Fruit fly (Drosophila melanogaster) whole organism, adult: Measurements from ENCODE around the gene CG33669.
A peak's percentile ranks its signal among the peaks of the same experiment; 100 is the strongest.
"Not testable (repeated sequence)": the region's sequence is repeated elsewhere in the genome, so short reads cannot be mapped to it uniquely, and the experiment has no call there.

Experiments used
- CG11617 ChIP-seq: fragments of 200-800 bp; sonication (Bioruptor generic); optimal IDR thresholded peaks from 2 replicates; lab custom pipeline; 2017; ENCODE audit warnings: mild to moderate bottlenecking, missing biosample characterization, missing genetic modification reagents, missing genetic modification characterization
- CG12768 ChIP-seq: fragments of 200-800 bp; sonication (Bioruptor generic); optimal IDR thresholded peaks from 2 replicates; lab custom pipeline; 2017; ENCODE audit warnings: missing biosample characterization, missing genetic modification characterization, mild to moderate bottlenecking, moderate library complexity, missing genetic modification reagents
- CG14711 ChIP-seq: fragments of 200-800 bp; sonication (Bioruptor generic); optimal IDR thresholded peaks from 2 replicates; lab custom pipeline; 2018; ENCODE audit warnings: missing biosample characterization, mild to moderate bottlenecking, missing genetic modification characterization, moderate library complexity
- CG1620 ChIP-seq: fragments of 200-800 bp; sonication (Bioruptor generic); optimal IDR thresholded peaks from 2 replicates; lab custom pipeline; 2016; ENCODE audit warnings: missing biosample characterization, missing genetic modification characterization
- CG33017 ChIP-seq: fragments of 200-800 bp; sonication (Bioruptor generic); optimal IDR thresholded peaks from 2 replicates; lab custom pipeline; 2018; ENCODE audit warnings: missing biosample characterization, mild to moderate bottlenecking, missing genetic modification characterization, moderate library complexity
- CG5204 ChIP-seq: fragments of 200-800 bp; sonication (Bioruptor generic); optimal IDR thresholded peaks from 2 replicates; lab custom pipeline; 2016; ENCODE audit warnings: missing biosample characterization, missing genetic modification characterization
- CG7045 ChIP-seq: fragments of 200-800 bp; sonication (Bioruptor generic); optimal IDR thresholded peaks from 2 replicates; lab custom pipeline; 2017; ENCODE audit warnings: missing biosample characterization, mild to moderate bottlenecking, missing genetic modification characterization
- CG7101 ChIP-seq: fragments of 200-800 bp; sonication (Bioruptor generic); optimal IDR thresholded peaks from 2 replicates; lab custom pipeline; 2018; ENCODE audit warnings: missing biosample characterization, mild to moderate bottlenecking, missing genetic modification characterization, moderate library complexity
- Clk ChIP-seq: fragments of 200-800 bp; sonication (Bioruptor generic); optimal IDR thresholded peaks from 2 replicates; lab custom pipeline; 2017; ENCODE audit warnings: missing biosample characterization, missing genetic modification characterization
- Crg-1 ChIP-seq: fragments of 200-800 bp; sonication (Bioruptor generic); optimal IDR thresholded peaks from 2 replicates; lab custom pipeline; 2016; ENCODE audit warnings: missing biosample characterization, missing genetic modification characterization
- Hr96 ChIP-seq: fragments of 200-800 bp; sonication (Bioruptor generic); optimal IDR thresholded peaks from 2 replicates; lab custom pipeline; 2016; ENCODE audit warnings: missing biosample characterization, missing genetic modification characterization
- Mnt ChIP-seq: fragments of 200-800 bp; sonication (Bioruptor generic); optimal IDR thresholded peaks from 2 replicates; lab custom pipeline; 2016; ENCODE audit warnings: missing biosample characterization, mild to moderate bottlenecking, missing genetic modification characterization
- bab1 ChIP-seq: fragments of 200-800 bp; sonication (Bioruptor generic); optimal IDR thresholded peaks from 3 replicates; lab custom pipeline; 2019; ENCODE audit warnings: missing biosample characterization, mild to moderate bottlenecking, missing genetic modification characterization, moderate library complexity
- cic ChIP-seq: fragments of 200-800 bp; sonication (Bioruptor generic); optimal IDR thresholded peaks from 2 replicates; lab custom pipeline; 2017; ENCODE audit warnings: missing biosample characterization, mild to moderate bottlenecking, missing genetic modification characterization, moderate library complexity
- cnc ChIP-seq, 2 experiments: fragments of >200 bp; optimal IDR thresholded peaks; 2 replicates each; lab custom pipeline; 2017
- kay ChIP-seq: fragments of 200-800 bp; sonication (Bioruptor generic); peaks from one replicate; lab custom pipeline; 2016; ENCODE audit warnings: missing biosample characterization, missing genetic modification characterization, borderline replicate concordance
- ovo ChIP-seq: fragments of 200-800 bp; sonication (Bioruptor generic); optimal IDR thresholded peaks from 2 replicates; lab custom pipeline; 2016; ENCODE audit warnings: missing biosample characterization, missing genetic modification characterization
- pad ChIP-seq: fragments of 200-800 bp; sonication (Bioruptor generic); optimal IDR thresholded peaks from 3 replicates; lab custom pipeline; 2017; ENCODE audit warnings: missing biosample characterization, missing genetic modification characterization, mild to moderate bottlenecking, moderate library complexity, missing genetic modification reagents
- tj ChIP-seq: fragments of 200-800 bp; sonication (Bioruptor generic); optimal IDR thresholded peaks from 3 replicates; lab custom pipeline; 2017; ENCODE audit warnings: missing biosample characterization, mild to moderate bottlenecking, missing genetic modification characterization, moderate library complexity
- toe ChIP-seq: fragments of 200-800 bp; sonication (Bioruptor generic); optimal IDR thresholded peaks from 2 replicates; lab custom pipeline; 2016; ENCODE audit warnings: missing biosample characterization, missing genetic modification characterization

CG33669 gene

dm6 chrX:6400000-6400399, at the start of gene CG33669:
Gene CG33669 (minus strand): TSS chrX:6400100.
- not testable (repeated sequence) for TF ChIP-seq CG33017 (tag; lab: Kevin White, UChicago); cic (GFP tag; lab: Kevin White, UChicago); toe

DNA sequence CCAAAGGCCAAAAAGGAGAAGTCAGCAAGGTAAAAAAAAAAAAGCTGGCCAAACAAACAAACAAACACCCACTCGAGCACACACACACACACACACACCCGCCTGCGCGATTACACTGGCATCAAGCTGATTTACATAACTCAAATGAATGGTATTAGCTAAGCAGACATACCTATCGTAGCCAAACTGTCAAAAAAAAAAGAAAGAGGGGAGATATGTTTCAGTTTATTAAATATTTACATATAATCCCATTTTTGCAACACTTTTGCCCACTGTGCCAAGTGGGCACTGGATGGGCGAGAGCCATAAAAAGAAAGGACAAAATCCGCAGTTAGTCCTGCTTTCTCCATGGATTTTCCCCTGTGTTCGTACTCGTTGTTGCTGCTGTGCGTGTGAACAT, 39.6 kb upstream of the CG33669 start:
- TF ChIP-seq CG7101 (tag; lab: Kevin White, UChicago) (no peak), toe (no peak), CG5204 (GFP tag; lab: Kevin White, UChicago) (no peak), cic (GFP tag; lab: Kevin White, UChicago) (no peak), CG1620 (GFP tag; lab: Kevin White, UChicago) (no peak), CG12768 (GFP tag; lab: Kevin White, UChicago) (no peak), CG11617 (GFP tag; lab: Kevin White, UChicago) (no peak), tj (GFP tag; lab: Kevin White, UChicago) (no peak), Mnt (GFP tag; lab: Kevin White, UChicago) (no peak), Clk (GFP tag; lab: Kevin White, UChicago) (no peak), CG14711 (tag; lab: Kevin White, UChicago) (no peak), cnc (optimal IDR thresholded peaks at IDR 0.05; lab: Kevin White, UChicago) (no peak)

DNA sequence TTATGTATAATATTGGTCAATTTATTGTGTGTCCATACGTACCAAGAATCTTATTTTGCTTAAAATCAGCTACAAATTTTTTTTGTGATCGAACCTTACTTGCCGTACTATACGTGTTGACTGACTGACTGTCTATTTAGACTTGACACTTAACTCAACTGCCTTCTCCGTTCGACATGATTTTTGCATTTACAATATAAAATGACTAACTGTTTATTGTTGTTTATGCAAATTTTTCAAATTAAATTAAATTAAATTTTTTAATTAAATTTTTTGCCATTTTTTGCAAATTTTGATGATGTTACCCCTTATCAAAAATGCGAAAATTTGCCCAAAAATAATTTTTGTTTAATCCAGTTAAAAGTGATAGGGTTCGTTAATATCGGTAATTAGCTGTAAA, 19.4 kb upstream of the CG33669 start, which contains the start of gene CG33668:
Gene CG33668 (minus strand): TSS at position 101 of the 400 bp plus-strand sequence.
- TF ChIP-seq cnc (optimal IDR thresholded peaks at IDR 0.05; lab: Kevin White, UChicago); CG7101 (tag; lab: Kevin White, UChicago); CG5204 (GFP tag; lab: Kevin White, UChicago): not testable (repeated sequence)

dm6 chrX:6383920-6384319, 16.0 kb downstream of the CG33669 start, which contains the start of gene CG33664:
Gene CG33664 (plus strand): TSS chrX:6384220.
- TF ChIP-seq CG7045 (GFP tag; lab: Kevin White, UChicago); CG14711 (tag; lab: Kevin White, UChicago); Clk (GFP tag; lab: Kevin White, UChicago): not testable (repeated sequence)

- TF ChIP-seq Crg-1 (GFP tag; lab: Kevin White, UChicago): no peak
- TF ChIP-seq cic (GFP tag; lab: Kevin White, UChicago): no peak
- TF ChIP-seq cnc (optimal IDR thresholded peaks at IDR 0.05; lab: Kevin White, UChicago): no peak
- TF ChIP-seq CG7101 (tag; lab: Kevin White, UChicago): no peak
- no peak for TF ChIP-seq toe
- TF ChIP-seq CG5204 (GFP tag; lab: Kevin White, UChicago): no peak
- no peak for TF ChIP-seq Hr96 (GFP tag; lab: Kevin White, UChicago)
- no peak for TF ChIP-seq CG11617 (GFP tag; lab: Kevin White, UChicago)
Measured at dm6 chrX:6376748-6377147, 23.2 kb downstream of the CG33669 start.

dm6 chrX:6375636-6376035, 24.3 kb downstream of the CG33669 start:
- TF ChIP-seq Hr96 (GFP tag; lab: Kevin White, UChicago) (no peak), Clk (GFP tag; lab: Kevin White, UChicago) (no peak), Mnt (GFP tag; lab: Kevin White, UChicago) (no peak), CG5204 (GFP tag; lab: Kevin White, UChicago) (no peak), toe (no peak), tj (GFP tag; lab: Kevin White, UChicago) (no peak), Crg-1 (GFP tag; lab: Kevin White, UChicago) (no peak), kay (GFP tag; lab: Kevin White, UChicago) (no peak), ovo (GFP tag; lab: Kevin White, UChicago) (no peak)

dm6 chrX:6372769-6373197, 27.1 kb downstream of the CG33669 start, which contains the start of gene PpV:
Gene PpV (minus strand): TSS chrX:6372915.
- TF ChIP-seq bab1 (GFP tag; lab: Kevin White, UChicago): peak; percentile 34
- no peak for TF ChIP-seq CG11617 (GFP tag; lab: Kevin White, UChicago)
- no peak for TF ChIP-seq tj (GFP tag; lab: Kevin White, UChicago)
- TF ChIP-seq CG1620 (GFP tag; lab: Kevin White, UChicago): peak; percentile 31
- peak; percentile 26 for TF ChIP-seq Mnt (GFP tag; lab: Kevin White, UChicago)
- TF ChIP-seq cnc (optimal IDR thresholded peaks at IDR 0.05; lab: Kevin White, UChicago): no peak
- TF ChIP-seq CG14711 (tag; lab: Kevin White, UChicago): peak; percentile 54
- TF ChIP-seq toe: no peak
- TF ChIP-seq CG7101 (tag; lab: Kevin White, UChicago): peak; percentile 26

DNA sequence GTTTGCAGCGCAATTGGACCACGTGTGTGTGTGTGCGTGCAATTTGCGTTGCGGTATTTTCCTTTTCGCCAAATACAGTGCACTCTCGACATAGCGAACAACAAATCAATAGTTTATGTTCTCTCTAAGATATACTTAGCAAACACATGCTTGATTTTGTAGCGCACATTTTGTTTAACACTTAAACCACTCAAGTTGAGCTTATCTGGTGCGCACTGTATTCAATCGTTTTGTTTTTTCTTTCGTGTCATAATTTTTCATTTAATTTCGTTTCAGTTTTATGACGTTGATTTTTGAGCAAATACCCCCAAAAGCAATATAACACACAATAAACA, 33.6 kb downstream of the CG33669 start:
- peak; percentile 95 for TF ChIP-seq CG12768 (GFP tag; lab: Kevin White, UChicago)
- no peak for TF ChIP-seq cnc (optimal IDR thresholded peaks at IDR 0.05; lab: Kevin White, UChicago)
- peak; percentile 95 for TF ChIP-seq Mnt (GFP tag; lab: Kevin White, UChicago)
- peak; percentile 90 for TF ChIP-seq CG5204 (GFP tag; lab: Kevin White, UChicago)
- peak; percentile 93 for TF ChIP-seq CG14711 (tag; lab: Kevin White, UChicago)
- TF ChIP-seq Crg-1 (GFP tag; lab: Kevin White, UChicago): peak; percentile 93
- TF ChIP-seq ovo (GFP tag; lab: Kevin White, UChicago): peak; percentile 71
- TF ChIP-seq CG1620 (GFP tag; lab: Kevin White, UChicago): peak; percentile 94
- TF ChIP-seq Clk (GFP tag; lab: Kevin White, UChicago): peak; percentile 82
- TF ChIP-seq bab1 (GFP tag; lab: Kevin White, UChicago): peak; percentile 97
- peak; percentile 87 for TF ChIP-seq pad (GFP tag; lab: Kevin White, UChicago)
- TF ChIP-seq CG33017 (tag; lab: Kevin White, UChicago): peak; percentile 92
- peak; percentile 93 for TF ChIP-seq CG7045 (GFP tag; lab: Kevin White, UChicago)
- peak; percentile 98 for TF ChIP-seq CG7101 (tag; lab: Kevin White, UChicago)
- TF ChIP-seq Hr96 (GFP tag; lab: Kevin White, UChicago): peak; percentile 93
- TF ChIP-seq CG11617 (GFP tag; lab: Kevin White, UChicago): peak; percentile 94
- peak; percentile 89 for TF ChIP-seq toe
- peak; percentile 89 for TF ChIP-seq cic (GFP tag; lab: Kevin White, UChicago)
- TF ChIP-seq kay (GFP tag; lab: Kevin White, UChicago): peak; percentile 4
- TF ChIP-seq tj (GFP tag; lab: Kevin White, UChicago): peak; percentile 78
